Worm (Caenorhabditis elegans) whole organism, young adult: ENCODE results near the gene noa-1.

Experiments
- B0019.2 ChIP-seq: fragments of 200-800 bp; sonication (Bioruptor generic); conservative IDR thresholded peaks from 2 replicates; pipeline ENCODE4 v1.3.6; 2022; ENCODE audit warnings: missing genetic modification reagents, missing genetic modification characterization, missing compliant biosample characterization
- B0261.1 ChIP-seq: sonication (generic microtip); optimal IDR thresholded peaks from 2 replicates; lab custom pipeline; 2016; ENCODE audit warnings: mild to moderate bottlenecking, missing genetic modification characterization, moderate library complexity, missing compliant biosample characterization
- B0336.3 ChIP-seq: fragments of 200-800 bp; sonication (Bioruptor generic); IDR thresholded peaks from 2 replicates; pipeline ENCODE4 v1.3.6; 2022; ENCODE audit warnings: missing genetic modification characterization, missing compliant biosample characterization
- C06A6.2 ChIP-seq: fragments of 200-800 bp; sonication (Bioruptor generic); conservative IDR thresholded peaks from 2 replicates; pipeline ENCODE4 v1.3.6; 2022; ENCODE audit warnings: missing genetic modification characterization, missing compliant biosample characterization
- D2030.7 ChIP-seq: fragments of 200-800 bp; sonication (Bioruptor generic); IDR thresholded peaks from 2 replicates; pipeline ENCODE4 v1.3.6; 2022; ENCODE audit warnings: missing genetic modification reagents, missing genetic modification characterization, missing compliant biosample characterization
- F10E7.11 ChIP-seq: sonication (generic microtip); optimal IDR thresholded peaks from 2 replicates; lab custom pipeline; 2017; ENCODE audit warnings: mild to moderate bottlenecking, missing genetic modification characterization, moderate library complexity, missing compliant biosample characterization
- F23B12.7 ChIP-seq: sonication (generic microtip); optimal IDR thresholded peaks from 2 replicates; lab custom pipeline; 2017; ENCODE audit warnings: missing genetic modification characterization, mild to moderate bottlenecking, missing compliant biosample characterization, antibody characterized with exemption, moderate library complexity; ENCODE audit not compliant: insufficient read depth
- F33H1.4 ChIP-seq: fragments of 200-800 bp; sonication (Bioruptor generic); IDR thresholded peaks from 2 replicates; pipeline ENCODE4 v1.3.6; 2022; ENCODE audit warnings: missing genetic modification reagents, missing genetic modification characterization, missing compliant biosample characterization
- F52B5.7 ChIP-seq: sonication (generic microtip); optimal IDR thresholded peaks from 2 replicates; lab custom pipeline; 2016; ENCODE audit warnings: mild to moderate bottlenecking, missing genetic modification characterization, missing compliant biosample characterization
- F55B11.4 ChIP-seq: sonication (generic microtip); optimal IDR thresholded peaks from 2 replicates; lab custom pipeline; 2016; ENCODE audit warnings: missing compliant biosample characterization, missing genetic modification characterization, borderline replicate concordance; ENCODE audit not compliant: insufficient read depth
- F57A8.1 ChIP-seq: fragments of 200-800 bp; sonication (Bioruptor generic); optimal IDR thresholded peaks from 2 replicates; lab custom pipeline; 2018; ENCODE audit warnings: mild to moderate bottlenecking, missing genetic modification characterization, moderate library complexity, missing compliant biosample characterization
- F57C9.4 ChIP-seq: sonication (generic microtip); optimal IDR thresholded peaks from 2 replicates; lab custom pipeline; 2017; ENCODE audit warnings: mild to moderate bottlenecking, missing genetic modification characterization, missing compliant biosample characterization
- K12H6.12 ChIP-seq: fragments of 200-800 bp; sonication (Bioruptor generic); optimal IDR thresholded peaks from 2 replicates; lab custom pipeline; 2018; ENCODE audit warnings: mild to moderate bottlenecking, missing genetic modification characterization, missing compliant biosample characterization
- T07F8.4 ChIP-seq: sonication (generic microtip); optimal IDR thresholded peaks from 2 replicates; lab custom pipeline; 2016; ENCODE audit warnings: mild to moderate bottlenecking, missing genetic modification characterization, moderate library complexity, missing compliant biosample characterization
- T26A5.8 ChIP-seq: sonication (generic microtip); optimal IDR thresholded peaks from 2 replicates; lab custom pipeline; 2016; ENCODE audit warnings: missing genetic modification characterization, missing compliant biosample characterization
- Y56A3A.18 ChIP-seq: fragments of 200-800 bp; sonication (Bioruptor generic); IDR thresholded peaks from 2 replicates; pipeline ENCODE4 v1.3.6; 2022; ENCODE audit warnings: missing genetic modification reagents, missing genetic modification characterization, missing compliant biosample characterization
- Y67H2A.10 ChIP-seq: fragments of 200-800 bp; sonication (Bioruptor generic); conservative IDR thresholded peaks from 2 replicates; pipeline ENCODE4 v1.3.6; 2022; ENCODE audit warnings: missing genetic modification reagents, missing genetic modification characterization, missing compliant biosample characterization
- ama-1 ChIP-seq, 3 experiments: fragments of 150-350 bp in 1 of 3; sonication (generic microtip) in 2 of 3; optimal IDR thresholded peaks; 2 replicates each; lab custom pipeline; 2014 to 2018; ENCODE audit warnings: missing biosample characterization in 2 of 3, missing genetic modification characterization in 2 of 3, missing genetic modification reagents in 2 of 3
- atf-7 ChIP-seq: sonication (generic microtip); optimal IDR thresholded peaks from 2 replicates; lab custom pipeline; 2017; ENCODE audit warnings: mild to moderate bottlenecking, missing genetic modification characterization, missing compliant biosample characterization
- bed-1 ChIP-seq: fragments of 200-800 bp; sonication (Bioruptor generic); IDR thresholded peaks from 2 replicates; pipeline ENCODE4 v1.3.6; 2022; ENCODE audit warnings: missing genetic modification reagents, missing genetic modification characterization, missing compliant biosample characterization
- bed-2 ChIP-seq: fragments of 200-800 bp; sonication (Bioruptor generic); IDR thresholded peaks from 2 replicates; pipeline ENCODE4 v1.3.6; 2022; ENCODE audit warnings: missing genetic modification reagents, missing genetic modification characterization, missing compliant biosample characterization
- cebp-1 ChIP-seq, 2 experiments: fragments of 200-800 bp in 1 of 2; sonication (Bioruptor generic) in 1 of 2; sonication (generic microtip) in 1 of 2; IDR thresholded peaks in 1 of 2; optimal IDR thresholded peaks in 1 of 2; 2 replicates each; pipeline versions ENCODE4 v1.3.6 to Lab custom; 2017 to 2022; ENCODE audit warnings: missing compliant biosample characterization in 2 of 2, missing genetic modification characterization in 2 of 2, mild to moderate bottlenecking in 1 of 2, missing genetic modification reagents in 1 of 2, moderate library complexity in 1 of 2
- ceh-100 ChIP-seq: fragments of 200-800 bp; sonication (Bioruptor generic); IDR thresholded peaks from 2 replicates; pipeline ENCODE4 v1.3.6; 2022; ENCODE audit warnings: missing genetic modification reagents, missing genetic modification characterization, missing compliant biosample characterization
- ceh-79 ChIP-seq: sonication (generic microtip); optimal IDR thresholded peaks from 2 replicates; lab custom pipeline; 2017; ENCODE audit warnings: mild to moderate bottlenecking, missing genetic modification characterization, missing compliant biosample characterization
- ceh-91 ChIP-seq: fragments of 200-800 bp; sonication (Bioruptor generic); IDR thresholded peaks from 2 replicates; pipeline ENCODE4 v1.3.6; 2022; ENCODE audit warnings: missing genetic modification reagents, missing genetic modification characterization, missing compliant biosample characterization
- dpl-1 ChIP-seq: fragments of 150-350 bp; optimal IDR thresholded peaks from 2 replicates; lab custom pipeline; 2014; ENCODE audit warnings: missing biosample characterization, missing genetic modification reagents, missing genetic modification characterization
- egl-18 ChIP-seq: fragments of 200-800 bp; sonication (Bioruptor generic); IDR thresholded peaks from 2 replicates; pipeline ENCODE4 v1.3.6; 2022; ENCODE audit warnings: missing genetic modification reagents, missing genetic modification characterization, missing compliant biosample characterization
- egl-44 ChIP-seq: fragments of 200-800 bp; sonication (Bioruptor generic); IDR thresholded peaks from 2 replicates; pipeline ENCODE4 v1.3.6; 2022; ENCODE audit warnings: missing genetic modification reagents, missing genetic modification characterization, missing compliant biosample characterization
- gei-17 ChIP-seq: fragments of 200-800 bp; sonication (Bioruptor generic); optimal IDR thresholded peaks from 2 replicates; lab custom pipeline; 2018; ENCODE audit warnings: mild to moderate bottlenecking, missing genetic modification characterization, missing compliant biosample characterization
- hmg-1.2 ChIP-seq: fragments of 200-800 bp; sonication (Bioruptor generic); IDR thresholded peaks from 2 replicates; pipeline ENCODE4 v1.3.6; 2022; ENCODE audit warnings: missing genetic modification reagents, missing genetic modification characterization, missing compliant biosample characterization
- hrde-1 ChIP-seq: sonication (generic microtip); optimal IDR thresholded peaks from 2 replicates; lab custom pipeline; 2016; ENCODE audit warnings: missing genetic modification characterization, mild to moderate bottlenecking, missing compliant biosample characterization, moderate library complexity, missing genotype, missing genetic modification reagents, borderline replicate concordance
- hsf-1 ChIP-seq: fragments of 200-800 bp; sonication (Bioruptor generic); IDR thresholded peaks from 2 replicates; pipeline ENCODE4 v1.3.6; 2022; ENCODE audit warnings: missing genetic modification reagents, missing genetic modification characterization, missing compliant biosample characterization
- lsl-1 ChIP-seq: fragments of 200-800 bp; sonication (Bioruptor generic); optimal IDR thresholded peaks from 2 replicates; lab custom pipeline; 2018; ENCODE audit warnings: mild to moderate bottlenecking, missing genetic modification characterization, moderate library complexity, missing compliant biosample characterization
- madf-6 ChIP-seq: fragments of 200-800 bp; sonication (Bioruptor generic); IDR thresholded peaks from 2 replicates; pipeline ENCODE4 v1.3.6; 2022; ENCODE audit warnings: missing genetic modification reagents, missing genetic modification characterization, missing compliant biosample characterization
- mel-28 ChIP-seq: sonication (generic microtip); optimal IDR thresholded peaks from 2 replicates; lab custom pipeline; 2016; ENCODE audit warnings: borderline replicate concordance, mild to moderate bottlenecking, missing genetic modification characterization, missing compliant biosample characterization
- nfya-1 ChIP-seq: sonication (generic microtip); optimal IDR thresholded peaks from 2 replicates; lab custom pipeline; 2017; ENCODE audit warnings: antibody characterized with exemption, missing compliant biosample characterization, missing genetic modification characterization, borderline replicate concordance; ENCODE audit not compliant: insufficient read depth
- nfyb-1 ChIP-seq: fragments of 200-800 bp; sonication (Bioruptor generic); IDR thresholded peaks from 2 replicates; pipeline ENCODE4 v1.3.6; 2022; ENCODE audit warnings: missing genetic modification reagents, missing genetic modification characterization, missing compliant biosample characterization
- nhr-80 ChIP-seq: sonication (generic microtip); optimal IDR thresholded peaks from 2 replicates; lab custom pipeline; 2016; ENCODE audit warnings: missing genetic modification characterization, missing compliant biosample characterization
- repo-1 ChIP-seq: sonication (generic microtip); optimal IDR thresholded peaks from 2 replicates; lab custom pipeline; 2017; ENCODE audit warnings: mild to moderate bottlenecking, missing genetic modification characterization, missing compliant biosample characterization
- sdz-38 ChIP-seq: sonication (generic microtip); optimal IDR thresholded peaks from 2 replicates; lab custom pipeline; 2016; ENCODE audit warnings: missing genotype, missing genetic modification characterization, missing compliant biosample characterization
- sea-2 ChIP-seq: fragments of 200-800 bp; sonication (Bioruptor generic); IDR thresholded peaks from 2 replicates; pipeline ENCODE4 v1.3.6; 2022; ENCODE audit warnings: missing genetic modification characterization, missing compliant biosample characterization
- snpc-1.3 ChIP-seq: sonication (generic microtip); optimal IDR thresholded peaks from 2 replicates; lab custom pipeline; 2017; ENCODE audit warnings: missing genetic modification characterization, mild to moderate bottlenecking, missing compliant biosample characterization, antibody characterized with exemption, moderate library complexity, missing genotype, missing genetic modification reagents; ENCODE audit not compliant: insufficient read depth
- somi-1 ChIP-seq: fragments of 200-800 bp; sonication (Bioruptor generic); optimal IDR thresholded peaks from 2 replicates; lab custom pipeline; 2018; ENCODE audit warnings: mild to moderate bottlenecking, missing genetic modification characterization, missing compliant biosample characterization
- sptf-2 ChIP-seq: fragments of 200-800 bp; sonication (Bioruptor generic); optimal IDR thresholded peaks from 2 replicates; lab custom pipeline; 2018; ENCODE audit warnings: mild to moderate bottlenecking, missing genetic modification characterization, missing compliant biosample characterization
- tbp1 ChIP-seq: fragments of 200-800 bp; sonication (Bioruptor generic); optimal IDR thresholded peaks from 2 replicates; lab custom pipeline; 2018; ENCODE audit warnings: mild to moderate bottlenecking, missing genetic modification characterization, missing compliant biosample characterization
- zim-3 ChIP-seq: sonication (generic microtip); optimal IDR thresholded peaks from 2 replicates; lab custom pipeline; 2017; ENCODE audit warnings: mild to moderate bottlenecking, missing genetic modification characterization, moderate library complexity, missing compliant biosample characterization
- ztf-26 ChIP-seq: sonication (generic microtip); optimal IDR thresholded peaks from 2 replicates; lab custom pipeline; 2017; ENCODE audit warnings: missing genetic modification characterization, missing compliant biosample characterization
- ztf-3 ChIP-seq: fragments of 200-800 bp; sonication (Bioruptor generic); optimal IDR thresholded peaks from 2 replicates; lab custom pipeline; 2018; ENCODE audit warnings: mild to moderate bottlenecking, missing genetic modification characterization, missing compliant biosample characterization

Gene noa-1

DNA sequence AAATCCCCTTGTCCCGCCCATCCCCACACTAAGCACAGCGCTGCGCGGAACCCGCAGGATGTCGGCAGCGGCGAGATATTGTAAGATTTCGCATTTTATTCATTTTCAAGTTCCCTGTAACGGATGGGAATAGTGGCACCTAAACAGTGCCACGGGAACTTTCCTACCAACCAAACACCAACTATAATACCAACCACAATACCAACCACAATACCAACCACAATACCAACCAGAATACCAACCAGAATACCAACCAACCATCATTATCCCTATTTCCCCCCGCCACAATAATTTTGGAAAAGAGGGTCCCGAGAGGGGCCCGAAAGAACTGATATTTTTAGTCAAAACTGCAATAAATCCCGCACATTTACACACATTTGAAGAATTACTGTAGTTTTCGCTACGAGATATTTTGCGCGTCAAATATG, 18.9 kb downstream of the noa-1 start (continued):
- TF ChIP-seq F57A8.1 (GFP tag; lab: Kevin White, UChicago) (no peak), ceh-100 (GFP tag; lab: Robert Waterston, UW) (peak; percentile 54), egl-18 (GFP tag; lab: Robert Waterston, UW) (no peak), F55B11.4 (tag; lab: Kevin White, UChicago) (no peak), ztf-26 (tag; lab: Kevin White, UChicago) (no peak), F10E7.11 (tag; lab: Kevin White, UChicago) (peak; percentile 29), ceh-91 (GFP tag; lab: Robert Waterston, UW) (no peak), K12H6.12 (tag; lab: Kevin White, UChicago) (no peak), Y67H2A.10 (GFP tag; lab: Robert Waterston, UW) (no peak), cebp-1 (GFP tag; IDR thresholded peaks at IDR 0.05; lab: Robert Waterston, UW) (no peak), cebp-1 (tag; optimal IDR thresholded peaks at IDR 0.05; lab: Kevin White, UChicago) (peak; percentile 22), F52B5.7 (tag; lab: Kevin White, UChicago) (no peak), ztf-3 (GFP tag; lab: Kevin White, UChicago) (no peak), lsl-1 (peak; percentile 76), dpl-1 (GFP tag; lab: Kevin White, UChicago) (no peak), sptf-2 (GFP tag; lab: Kevin White, UChicago) (no peak), B0336.3 (peak; percentile 52; the same call in 1 of the 2 replicates), hmg-1.2 (GFP tag; lab: Robert Waterston, UW) (peak; percentile 93), repo-1 (tag; lab: Kevin White, UChicago) (no peak), tbp1 (GFP tag; lab: Kevin White, UChicago) (peak; percentile 76), somi-1 (GFP tag; lab: Kevin White, UChicago) (no peak), zim-3 (tag; lab: Kevin White, UChicago) (no peak), snpc-1.3 (peak; percentile 74), gei-17 (GFP tag; lab: Kevin White, UChicago) (no peak), C06A6.2 (no peak), B0019.2 (GFP tag; lab: Robert Waterston, UW) (0 out of 2 replicates have a peak, but pooled peaks have one; percentile 50), F23B12.7 (tag; lab: Kevin White, UChicago) (no peak), sea-2 (GFP tag; lab: Robert Waterston, UW) (no peak), T07F8.4 (tag; lab: Kevin White, UChicago) (no peak), mel-28 (tag; lab: Kevin White, UChicago) (no peak), nfyb-1 (GFP tag; lab: Robert Waterston, UW) (no peak; the same call in 1 of the 2 replicates), F33H1.4 (GFP tag; lab: Robert Waterston, UW) (peak; percentile 60), Y56A3A.18 (GFP tag; lab: Robert Waterston, UW) (no peak), hsf-1 (GFP tag; lab: Robert Waterston, UW) (peak; percentile 68), T26A5.8 (no peak), F57C9.4 (tag; lab: Kevin White, UChicago) (no peak), bed-2 (GFP tag; lab: Robert Waterston, UW) (no peak), nhr-80 (tag; lab: Kevin White, UChicago) (no peak), sdz-38 (tag; lab: Kevin White, UChicago) (no peak), atf-7 (no peak), D2030.7 (GFP tag; lab: Robert Waterston, UW) (peak; percentile 97), madf-6 (GFP tag; lab: Robert Waterston, UW) (peak; percentile 83), ceh-79 (tag; lab: Kevin White, UChicago) (no peak), egl-44 (GFP tag; lab: Robert Waterston, UW) (no peak), ama-1 (optimal IDR thresholded peaks at IDR 0.05; lab: Kevin White, UChicago) (peak; percentile 54), ama-1 (GFP tag; optimal IDR thresholded peaks at IDR 0.05; lab: Kevin White, UChicago) (peak in 1 of 2 experiments; percentile 27), bed-1 (GFP tag; lab: Robert Waterston, UW) (no peak), B0261.1 (no peak), hrde-1 (peak; percentile 92), nfya-1 (tag; lab: Kevin White, UChicago) (no peak)
